Fruit fly (Drosophila melanogaster) whole organism, embryonic: ENCODE data around the gene Sbp2.
A peak's percentile ranks its signal among the peaks of the same experiment; 100 is the strongest.

ENCODE experiments used
- ATbp ChIP-seq: fragments of 200-800 bp; sonication (Bioruptor generic); optimal IDR thresholded peaks from 2 replicates; lab custom pipeline; 2017; ENCODE audit warnings: missing biosample characterization, mild to moderate bottlenecking, missing genetic modification characterization, missing genetic modification reagents
- CG10321 ChIP-seq: fragments of 200-800 bp; sonication (Bioruptor generic); IDR thresholded peaks from 2 replicates; pipeline ENCODE4 v1.3.6; 2022; ENCODE audit warnings: missing biosample characterization, missing genetic modification characterization
- CG10654 ChIP-seq: fragments of 200-800 bp; sonication (Bioruptor generic); optimal IDR thresholded peaks from 2 replicates; lab custom pipeline; 2016; ENCODE audit warnings: missing biosample characterization, missing genetic modification characterization
- CG11085 ChIP-seq: fragments of 200-800 bp; sonication (Bioruptor generic); IDR thresholded peaks from 2 replicates; pipeline ENCODE4 v1.3.6; 2022; ENCODE audit warnings: missing biosample characterization, missing genetic modification characterization
- CG11398 ChIP-seq: fragments of 200-800 bp; sonication (Bioruptor generic); optimal IDR thresholded peaks from 2 replicates; lab custom pipeline; 2016; ENCODE audit warnings: missing biosample characterization, missing genetic modification characterization
- CG15269 ChIP-seq: fragments of 200-800 bp; sonication (Bioruptor generic); optimal IDR thresholded peaks from 2 replicates; lab custom pipeline; 2018; ENCODE audit warnings: missing biosample characterization, mild to moderate bottlenecking, missing genetic modification characterization, moderate library complexity
- CG17802 ChIP-seq: fragments of 200-800 bp; sonication (Bioruptor generic); optimal IDR thresholded peaks from 2 replicates; lab custom pipeline; 2018; ENCODE audit warnings: missing biosample characterization, mild to moderate bottlenecking, missing genetic modification characterization, moderate library complexity
- CG18619 ChIP-seq: fragments of 200-800 bp; sonication (Bioruptor generic); optimal IDR thresholded peaks from 3 replicates; lab custom pipeline; 2017; ENCODE audit warnings: missing biosample characterization, mild to moderate bottlenecking, missing genetic modification characterization
- CG42726 ChIP-seq: fragments of 200-800 bp; sonication (Bioruptor generic); IDR thresholded peaks from 2 replicates; pipeline ENCODE4 v1.3.6; 2022; ENCODE audit warnings: missing biosample characterization, missing genetic modification characterization; ENCODE audit not compliant: partially characterized antibody
- CG4424 ChIP-seq: fragments of 200-800 bp; sonication (Bioruptor generic); optimal IDR thresholded peaks from 3 replicates; lab custom pipeline; 2016; ENCODE audit warnings: missing biosample characterization, missing genetic modification characterization
- CG7928 ChIP-seq: fragments of 200-800 bp; sonication (Bioruptor generic); optimal IDR thresholded peaks from 2 replicates; lab custom pipeline; 2017; ENCODE audit warnings: missing biosample characterization, mild to moderate bottlenecking, missing genetic modification characterization
- CG8089 ChIP-seq: fragments of 200-800 bp; sonication (Bioruptor generic); optimal IDR thresholded peaks from 3 replicates; lab custom pipeline; 2016; ENCODE audit warnings: missing biosample characterization, missing genetic modification characterization
- CG8924 ChIP-seq: fragments of 200-800 bp; optimal IDR thresholded peaks from 3 replicates; lab custom pipeline; 2019; ENCODE audit warnings: missing biosample characterization, mild to moderate bottlenecking, missing genetic modification characterization, moderate library complexity
- CG9797 ChIP-seq: fragments of 200-800 bp; sonication (Bioruptor generic); optimal IDR thresholded peaks from 3 replicates; lab custom pipeline; 2018; ENCODE audit warnings: missing biosample characterization, mild to moderate bottlenecking, missing genetic modification characterization
- CG9817 ChIP-seq: fragments of 200-800 bp; sonication (Bioruptor generic); optimal IDR thresholded peaks from 2 replicates; lab custom pipeline; 2018; ENCODE audit warnings: missing biosample characterization, mild to moderate bottlenecking, missing genetic modification characterization, moderate library complexity
- CG9932 ChIP-seq: fragments of 200-800 bp; sonication (Bioruptor generic); IDR thresholded peaks from 2 replicates; pipeline ENCODE4 v1.3.6; 2022; ENCODE audit warnings: missing biosample characterization, missing genetic modification characterization
- Dfd ChIP-seq, 2 experiments: fragments of >200 bp; optimal IDR thresholded peaks; 2 replicates each; lab custom pipeline; 2017; ENCODE audit warnings: missing biosample characterization in 2 of 2, missing genetic modification characterization in 2 of 2
- Dll ChIP-seq: fragments of 200-800 bp; sonication (Bioruptor generic); IDR thresholded peaks from 4 replicates; pipeline ENCODE4 v1.3.6; 2022; ENCODE audit warnings: missing biosample characterization, missing genetic modification characterization; ENCODE audit not compliant: partially characterized antibody
- Fer1 ChIP-seq: fragments of 200-800 bp; sonication (Bioruptor generic); optimal IDR thresholded peaks from 2 replicates; lab custom pipeline; 2017; ENCODE audit warnings: missing biosample characterization, mild to moderate bottlenecking, missing genetic modification characterization
- Fer2 ChIP-seq: fragments of 200-800 bp; sonication (Bioruptor generic); optimal IDR thresholded peaks from 2 replicates; lab custom pipeline; 2018; ENCODE audit warnings: missing biosample characterization, mild to moderate bottlenecking, missing genetic modification characterization, moderate library complexity
- H2.0 ChIP-seq: fragments of 200-800 bp; sonication (Bioruptor generic); IDR thresholded peaks from 2 replicates; pipeline ENCODE4 v1.3.6; 2022; ENCODE audit warnings: missing biosample characterization, missing genetic modification characterization
- HLH3B ChIP-seq: fragments of 200-800 bp; sonication (Bioruptor generic); IDR thresholded peaks from 2 replicates; pipeline ENCODE4 v1.3.6; 2022; ENCODE audit warnings: missing biosample characterization, missing genetic modification characterization
- Myb ChIP-seq: fragments of 200-800 bp; sonication (Bioruptor generic); optimal IDR thresholded peaks from 2 replicates; lab custom pipeline; 2016; ENCODE audit warnings: missing biosample characterization, missing genetic modification characterization
- Nf-YA ChIP-seq: fragments of 200-800 bp; sonication (Bioruptor generic); IDR thresholded peaks from 2 replicates; pipeline ENCODE4 v1.3.6; 2022; ENCODE audit warnings: missing biosample characterization, missing genetic modification characterization
- Opbp ChIP-seq: fragments of 200-800 bp; sonication (Bioruptor generic); IDR thresholded peaks from 3 replicates; pipeline ENCODE4 v1.3.6; 2022; ENCODE audit warnings: missing biosample characterization, missing genetic modification characterization; ENCODE audit not compliant: partially characterized antibody
- Pdp1 ChIP-seq, 2 experiments: fragments of 200-800 bp; sonication (Bioruptor generic); optimal IDR thresholded peaks; 3 replicates each; lab custom pipeline; 2016; ENCODE audit warnings: missing biosample characterization in 2 of 2, missing genetic modification characterization in 2 of 2, mild to moderate bottlenecking in 1 of 2, moderate library complexity in 1 of 2
- Rx ChIP-seq: fragments of 200-800 bp; sonication (Bioruptor generic); IDR thresholded peaks from 2 replicates; pipeline ENCODE4 v1.3.6; 2022; ENCODE audit warnings: missing biosample characterization, missing genetic modification characterization
- Scr ChIP-seq: fragments of 200-800 bp; sonication (Bioruptor generic); IDR thresholded peaks from 2 replicates; pipeline ENCODE4 v1.3.6; 2022; ENCODE audit warnings: missing biosample characterization, missing genetic modification characterization; ENCODE audit not compliant: partially characterized antibody
- Xbp1 ChIP-seq: fragments of 200-800 bp; sonication (Bioruptor generic); optimal IDR thresholded peaks from 3 replicates; lab custom pipeline; 2016; ENCODE audit warnings: missing biosample characterization, mild to moderate bottlenecking, missing genetic modification characterization
- Xrp1 ChIP-seq: fragments of 200-800 bp; sonication (Bioruptor generic); IDR thresholded peaks from 2 replicates; pipeline ENCODE4 v1.3.6; 2022; ENCODE audit warnings: missing biosample characterization, missing genetic modification characterization
- ab ChIP-seq: fragments of 200-800 bp; sonication (Bioruptor generic); optimal IDR thresholded peaks from 2 replicates; lab custom pipeline; 2016; ENCODE audit warnings: missing biosample characterization, missing genetic modification characterization
- aop ChIP-seq: fragments of 200-800 bp; sonication (Bioruptor generic); IDR thresholded peaks from 2 replicates; pipeline ENCODE4 v1.3.6; 2022; ENCODE audit warnings: missing biosample characterization, missing genetic modification characterization
- ase ChIP-seq: fragments of 200-800 bp; sonication (Bioruptor generic); IDR thresholded peaks from 3 replicates; pipeline ENCODE4 v1.3.6; 2022; ENCODE audit warnings: missing biosample characterization, missing genetic modification characterization
- bigmax ChIP-seq: fragments of 200-800 bp; sonication (Bioruptor generic); optimal IDR thresholded peaks from 2 replicates; lab custom pipeline; 2018; ENCODE audit warnings: missing biosample characterization, mild to moderate bottlenecking, missing genetic modification characterization
- cas ChIP-seq: fragments of 200-800 bp; sonication (Bioruptor generic); IDR thresholded peaks from 2 replicates; pipeline ENCODE4 v1.3.6; 2022; ENCODE audit warnings: missing biosample characterization, missing genetic modification characterization
- caup ChIP-seq: fragments of 200-800 bp; sonication (Bioruptor generic); optimal IDR thresholded peaks from 3 replicates; lab custom pipeline; 2017; ENCODE audit warnings: missing biosample characterization, mild to moderate bottlenecking, missing genetic modification characterization, moderate library complexity; ENCODE audit not compliant: severe bottlenecking
- eyg ChIP-seq: fragments of 200-800 bp; sonication (Bioruptor generic); optimal IDR thresholded peaks from 3 replicates; lab custom pipeline; 2016; ENCODE audit warnings: missing biosample characterization, missing genetic modification characterization
- ftz-f1 ChIP-seq: fragments of 200-800 bp; sonication (Bioruptor generic); optimal IDR thresholded peaks from 2 replicates; lab custom pipeline; 2016; ENCODE audit warnings: missing biosample characterization, missing genetic modification characterization
- gsb ChIP-seq: fragments of 200-800 bp; sonication (Bioruptor generic); IDR thresholded peaks from 2 replicates; pipeline ENCODE4 v1.3.6; 2022; ENCODE audit warnings: missing biosample characterization, missing genetic modification characterization
- hb ChIP-seq: fragments of 200-800 bp; sonication (Bioruptor generic); IDR thresholded peaks from 3 replicates; pipeline ENCODE4 v1.3.6; 2022; ENCODE audit warnings: missing biosample characterization, missing genetic modification characterization; ENCODE audit not compliant: partially characterized antibody
- jing ChIP-seq: fragments of 200-800 bp; sonication (Bioruptor generic); optimal IDR thresholded peaks from 2 replicates; lab custom pipeline; 2018; ENCODE audit warnings: missing biosample characterization, mild to moderate bottlenecking, missing genetic modification characterization
- kay ChIP-seq: fragments of 200-800 bp; sonication (Bioruptor generic); optimal IDR thresholded peaks from 2 replicates; lab custom pipeline; 2016; ENCODE audit warnings: missing biosample characterization, missing genetic modification characterization
- lov ChIP-seq, 2 experiments: fragments of 200-800 bp in 1 of 2; fragments of >200 bp in 1 of 2; sonication (Bioruptor generic) in 1 of 2; IDR thresholded peaks in 1 of 2; optimal IDR thresholded peaks in 1 of 2; 2 replicates in 1 of 2; 3 replicates in 1 of 2; pipeline versions ENCODE4 v1.3.6 to Lab custom; 2017 to 2022; ENCODE audit warnings: missing biosample characterization in 1 of 2, missing genetic modification characterization in 1 of 2
- pb ChIP-seq: fragments of 200-800 bp; sonication (Bioruptor generic); optimal IDR thresholded peaks from 3 replicates; lab custom pipeline; 2016; ENCODE audit warnings: missing biosample characterization, missing genetic modification characterization
- ranshi ChIP-seq: fragments of 200-800 bp; sonication (Bioruptor generic); IDR thresholded peaks from 2 replicates; pipeline ENCODE4 v1.3.6; 2022; ENCODE audit warnings: missing biosample characterization, missing genetic modification characterization
- sima ChIP-seq: fragments of 200-800 bp; sonication (Bioruptor generic); optimal IDR thresholded peaks from 2 replicates; lab custom pipeline; 2016; ENCODE audit warnings: missing biosample characterization, missing genetic modification characterization
- ssp ChIP-seq: fragments of 200-800 bp; sonication (Bioruptor generic); IDR thresholded peaks from 2 replicates; pipeline ENCODE4 v1.3.6; 2022; ENCODE audit warnings: missing biosample characterization, missing genetic modification characterization
- tin ChIP-seq: fragments of 200-800 bp; sonication (Bioruptor generic); optimal IDR thresholded peaks from 3 replicates; lab custom pipeline; 2016; ENCODE audit warnings: missing biosample characterization, missing genetic modification characterization

Gene Sbp2

dm6 chr3L:8346100-8346980 lies 42.4 kb downstream of the Sbp2 start, which contains the start of the genes CG7182 and GAPcenA (continued):
- TF ChIP-seq kay (peak; percentile 33), CG15269 (tag; lab: Kevin White, UChicago) (peak; percentile 76), CG9817 (tag; lab: Kevin White, UChicago) (peak; percentile 68), CG9797 (GFP tag; lab: Kevin White, UChicago) (peak; percentile 21), CG8089 (GFP tag; lab: Kevin White, UChicago) (no peak), CG4424 (peak; percentile 69), ab (GFP tag; lab: Kevin White, UChicago) (no peak), hb (GFP tag; lab: Robert Waterston, UW) (no peak; the same call in 2 of the 3 replicates), gsb (no peak), CG9932 (GFP tag; lab: Robert Waterston, UW) (peak; percentile 82), CG10321 (no peak), cas (GFP tag; lab: Robert Waterston, UW) (no peak), CG18619 (GFP tag; lab: Kevin White, UChicago) (peak; percentile 63), CG42726 (GFP tag; lab: Robert Waterston, UW) (no peak), Dfd (GFP tag; optimal IDR thresholded peaks at IDR 0.05; lab: Kevin White, UChicago) (no peak), ftz-f1 (peak; percentile 38), caup (GFP tag; lab: Kevin White, UChicago) (peak; percentile 70), Pdp1 (GFP tag; optimal IDR thresholded peaks at IDR 0.05; lab: Kevin White, UChicago) (peak in 1 of 2 experiments; percentile 82), lov (optimal IDR thresholded peaks at IDR 0.05; lab: Kevin White, UChicago) (no peak), lov (GFP tag; IDR thresholded peaks at IDR 0.05; lab: Robert Waterston, UW) (no peak), aop (GFP tag; lab: Robert Waterston, UW) (no peak), Xbp1 (GFP tag; lab: Kevin White, UChicago) (peak; percentile 70), ATbp (GFP tag; lab: Kevin White, UChicago) (peak; percentile 16), Fer1 (GFP tag; lab: Kevin White, UChicago) (peak; percentile 49), CG11398 (peak; percentile 10), pb (GFP tag; lab: Kevin White, UChicago) (no peak), eyg (GFP tag; lab: Kevin White, UChicago) (no peak), Xrp1 (peak; percentile 56; the same call in 1 of the 2 replicates), CG10654 (GFP tag; lab: Kevin White, UChicago) (peak; percentile 61), sima (GFP tag; lab: Kevin White, UChicago) (no peak), ssp (GFP tag; lab: Robert Waterston, UW) (0 out of 2 replicates have a peak, but pooled peaks have one; percentile 31), CG8924 (tag; lab: Kevin White, UChicago) (peak; percentile 81), Rx (GFP tag; lab: Robert Waterston, UW) (0 out of 2 replicates have a peak, but pooled peaks have one; percentile 14), CG7928 (GFP tag; lab: Kevin White, UChicago) (no peak), Scr (GFP tag; lab: Robert Waterston, UW) (peak; percentile 72), CG11085 (peak; percentile 41), Fer2 (peak; percentile 62), Myb (GFP tag; lab: Kevin White, UChicago) (peak; percentile 22), tin (GFP tag; lab: Kevin White, UChicago) (peak; percentile 67), ase (GFP tag; lab: Robert Waterston, UW) (peak; percentile 52; the same call in 1 of the 3 replicates), Dll (peak; percentile 72), ranshi (GFP tag; lab: Robert Waterston, UW) (peak; percentile 36; the same call in 1 of the 2 replicates), bigmax (GFP tag; lab: Kevin White, UChicago) (no peak), jing (no peak), H2.0 (GFP tag; lab: Robert Waterston, UW) (no peak), Opbp (no peak), HLH3B (GFP tag; lab: Robert Waterston, UW) (peak; percentile 54; the same call in 1 of the 2 replicates), CG17802 (tag; lab: Kevin White, UChicago) (peak; percentile 11), Nf-YA (GFP tag; lab: Robert Waterston, UW) (no peak)
